Fruit fly (Drosophila melanogaster) Kc167 (cell line): ENCODE measurements around the gene CG43672.

Experiments
- Myc ChIP-seq: fragments of >200 bp; optimal IDR thresholded peaks from 2 replicates; lab custom pipeline; 2017; ENCODE audit warnings: missing external identifiers
- Sin3A ChIP-seq: fragments of >200 bp; optimal IDR thresholded peaks from 2 replicates; lab custom pipeline; 2018; ENCODE audit warnings: missing external identifiers
- h ChIP-seq: fragments of >200 bp; optimal IDR thresholded peaks from 3 replicates; lab custom pipeline; 2018; ENCODE audit warnings: missing external identifiers
- insv ChIP-seq: fragments of >200 bp; optimal IDR thresholded peaks from 3 replicates; lab custom pipeline; 2018; ENCODE audit warnings: missing external identifiers
- psq ChIP-seq: fragments of >200 bp; optimal IDR thresholded peaks from 2 replicates; lab custom pipeline; 2017; ENCODE audit warnings: missing external identifiers
- ttk ChIP-seq: sonication (Bioruptor generic); optimal IDR thresholded peaks from 2 replicates; lab custom pipeline; 2017; ENCODE audit warnings: missing external identifiers

dm6 chrX:15813224-15813623 lies 40.5 kb downstream of the CG43672 start:
- TF ChIP-seq Sin3A (lab: Kevin White, UChicago) (no peak), Myc (lab: Kevin White, UChicago) (no peak), h (lab: Kevin White, UChicago) (no peak), psq (no peak), ttk (lab: Kevin White, UChicago) (no peak), insv (lab: Kevin White, UChicago) (no peak)
